Fruit fly (Drosophila melanogaster): ENCODE results near the gene Desat1.

dm6 chr3R:12401672-12402296, 37.6 kb upstream of the Desat1 start, which contains the start of gene DNAlig3:
- no peak for TF ChIP-seq ovo (GFP tag; optimal IDR thresholded peaks at IDR 0.05)
- TF ChIP-seq CG11617 (GFP tag; optimal IDR thresholded peaks at IDR 0.05): peak; percentile 26
- no peak for TF ChIP-seq tj (GFP tag; optimal IDR thresholded peaks at IDR 0.05)
- no peak for TF ChIP-seq Clk (GFP tag; optimal IDR thresholded peaks at IDR 0.05)
- TF ChIP-seq CG7101 (tag; optimal IDR thresholded peaks at IDR 0.05): peak; percentile 15
- no peak for TF ChIP-seq cnc (optimal IDR thresholded peaks at IDR 0.05)
- TF ChIP-seq toe (GFP tag; optimal IDR thresholded peaks at IDR 0.05): no peak
- TF ChIP-seq Mnt (GFP tag; optimal IDR thresholded peaks at IDR 0.05): peak; percentile 32
- no peak for TF ChIP-seq kay (GFP tag; ENCODE audit: borderline replicate concordance)
- TF ChIP-seq CG14711 (tag; optimal IDR thresholded peaks at IDR 0.05): peak; percentile 5
- TF ChIP-seq pad (GFP tag; optimal IDR thresholded peaks at IDR 0.05): no peak

Data from whole organism, adult.